Worm (Caenorhabditis elegans) whole organism, late embryonic: ENCODE results near the gene F16G10.9.

Experiments used
- C08G9.2 ChIP-seq: sonication (generic microtip); optimal IDR thresholded peaks from 2 replicates; lab custom pipeline; 2016; ENCODE audit warnings: mild to moderate bottlenecking, missing genetic modification characterization, moderate library complexity, missing compliant biosample characterization
- C38D4.7 ChIP-seq: fragments of 200-800 bp; sonication (Bioruptor generic); optimal IDR thresholded peaks from 2 replicates; lab custom pipeline; 2018; ENCODE audit warnings: mild to moderate bottlenecking, missing genetic modification characterization, moderate library complexity, missing compliant biosample characterization
- K02D7.2 ChIP-seq: sonication (generic microtip); optimal IDR thresholded peaks from 2 replicates; lab custom pipeline; 2017; ENCODE audit warnings: mild to moderate bottlenecking, missing genetic modification characterization, missing compliant biosample characterization
- K09A11.1 ChIP-seq: sonication (generic microtip); optimal IDR thresholded peaks from 2 replicates; lab custom pipeline; 2017; ENCODE audit warnings: antibody characterized with exemption, mild to moderate bottlenecking, missing genetic modification characterization, missing compliant biosample characterization; ENCODE audit not compliant: insufficient read depth
- ahr-1 ChIP-seq: sonication (generic microtip); optimal IDR thresholded peaks from 2 replicates; lab custom pipeline; 2016; ENCODE audit warnings: missing genetic modification characterization, missing compliant biosample characterization
- ama-1 ChIP-seq: fragments of 150-350 bp; optimal IDR thresholded peaks from 2 replicates; lab custom pipeline; 2014
- ceh-14 ChIP-seq: sonication (generic microtip); optimal IDR thresholded peaks from 2 replicates; lab custom pipeline; 2016; ENCODE audit warnings: missing genotype, missing genetic modification characterization, missing compliant biosample characterization
- ceh-22 ChIP-seq: sonication (generic microtip); optimal IDR thresholded peaks from 2 replicates; lab custom pipeline; 2017; ENCODE audit warnings: missing biosample characterization, missing genetic modification characterization
- ceh-31 ChIP-seq: sonication (generic microtip); optimal IDR thresholded peaks from 2 replicates; lab custom pipeline; 2016; ENCODE audit warnings: missing genetic modification characterization, missing compliant biosample characterization
- dmd-4 ChIP-seq: sonication (generic microtip); optimal IDR thresholded peaks from 2 replicates; lab custom pipeline; 2016; ENCODE audit warnings: borderline replicate concordance, missing genetic modification characterization, missing compliant biosample characterization
- dve-1 ChIP-seq: sonication (generic microtip); optimal IDR thresholded peaks from 2 replicates; lab custom pipeline; 2017; ENCODE audit warnings: antibody characterized with exemption, mild to moderate bottlenecking, missing genetic modification characterization, missing compliant biosample characterization
- elt-2 ChIP-seq: sonication (generic microtip); optimal IDR thresholded peaks from 2 replicates; lab custom pipeline; 2016; ENCODE audit warnings: missing genetic modification reagents, missing genetic modification characterization, missing compliant biosample characterization
- elt-4 ChIP-seq: sonication (generic microtip); optimal IDR thresholded peaks from 2 replicates; lab custom pipeline; 2016; ENCODE audit warnings: missing genetic modification characterization, missing compliant biosample characterization
- ets-4 ChIP-seq: sonication (generic microtip); optimal IDR thresholded peaks from 2 replicates; lab custom pipeline; 2016; ENCODE audit warnings: missing genetic modification characterization, missing compliant biosample characterization
- fax-1 ChIP-seq: sonication (generic microtip); optimal IDR thresholded peaks from 2 replicates; lab custom pipeline; 2016; ENCODE audit warnings: missing genotype, missing genetic modification characterization, missing compliant biosample characterization
- fkh-10 ChIP-seq: fragments of 150-350 bp; optimal IDR thresholded peaks from 2 replicates; lab custom pipeline; 2014; ENCODE audit warnings: missing biosample characterization, missing genetic modification reagents, missing genetic modification characterization
- fkh-6 ChIP-seq: sonication (generic microtip); optimal IDR thresholded peaks from 2 replicates; lab custom pipeline; 2016; ENCODE audit warnings: missing genetic modification characterization, missing compliant biosample characterization
- hlh-15 ChIP-seq: sonication (generic microtip); optimal IDR thresholded peaks from 2 replicates; lab custom pipeline; 2016; ENCODE audit warnings: missing genetic modification characterization, missing compliant biosample characterization
- hlh-6 ChIP-seq: sonication (generic microtip); optimal IDR thresholded peaks from 2 replicates; lab custom pipeline; 2016; ENCODE audit warnings: missing genotype, missing genetic modification characterization, missing compliant biosample characterization
- lin-11 ChIP-seq: fragments of 200-800 bp; sonication (Bioruptor generic); optimal IDR thresholded peaks from 2 replicates; lab custom pipeline; 2018; ENCODE audit warnings: mild to moderate bottlenecking, missing genetic modification characterization, missing compliant biosample characterization
- madf-2 ChIP-seq: sonication (generic microtip); optimal IDR thresholded peaks from 2 replicates; lab custom pipeline; 2017; ENCODE audit warnings: missing genetic modification characterization, missing compliant biosample characterization
- mec-3 ChIP-seq: sonication (generic microtip); optimal IDR thresholded peaks from 2 replicates; lab custom pipeline; 2016; ENCODE audit warnings: borderline replicate concordance, missing genetic modification characterization, missing compliant biosample characterization
- nhr-11 ChIP-seq: fragments of 150-350 bp; optimal IDR thresholded peaks from 2 replicates; lab custom pipeline; 2014; ENCODE audit warnings: missing biosample characterization, missing genetic modification characterization
- odd-2 ChIP-seq: sonication (generic microtip); optimal IDR thresholded peaks from 2 replicates; lab custom pipeline; 2017; ENCODE audit warnings: antibody characterized with exemption, mild to moderate bottlenecking, missing genetic modification characterization, missing compliant biosample characterization
- pag-3 ChIP-seq: sonication (generic microtip); optimal IDR thresholded peaks from 2 replicates; lab custom pipeline; 2016; ENCODE audit warnings: missing compliant biosample characterization, missing genetic modification characterization, borderline replicate concordance
- pha-2 ChIP-seq: sonication (generic microtip); optimal IDR thresholded peaks from 2 replicates; lab custom pipeline; 2017; ENCODE audit warnings: mild to moderate bottlenecking, missing genetic modification characterization, missing compliant biosample characterization
- pqm-1 ChIP-seq: sonication (generic microtip); optimal IDR thresholded peaks from 2 replicates; lab custom pipeline; 2016; ENCODE audit warnings: missing genetic modification characterization, missing compliant biosample characterization
- rnt-1 ChIP-seq: sonication (generic microtip); optimal IDR thresholded peaks from 2 replicates; lab custom pipeline; 2016; ENCODE audit warnings: missing genetic modification characterization, missing compliant biosample characterization
- sdc-2 ChIP-seq: sonication (generic microtip); optimal IDR thresholded peaks from 2 replicates; lab custom pipeline; 2016; ENCODE audit warnings: missing genotype, missing genetic modification characterization, missing compliant biosample characterization
- sox-2 ChIP-seq: fragments of 200-800 bp; sonication (Bioruptor generic); IDR thresholded peaks from 2 replicates; pipeline ENCODE4 v1.3.6; 2022; ENCODE audit warnings: missing genetic modification reagents, missing genetic modification characterization, missing compliant biosample characterization
- sox-4 ChIP-seq: sonication (generic microtip); optimal IDR thresholded peaks from 2 replicates; lab custom pipeline; 2017; ENCODE audit warnings: mild to moderate bottlenecking, missing genetic modification characterization, inconsistent platforms, missing compliant biosample characterization
- syd-9 ChIP-seq: sonication (generic microtip); optimal IDR thresholded peaks from 2 replicates; lab custom pipeline; 2016; ENCODE audit warnings: mild to moderate bottlenecking, missing genetic modification characterization, moderate library complexity, missing compliant biosample characterization
- tbx-2 ChIP-seq: sonication (generic microtip); optimal IDR thresholded peaks from 2 replicates; lab custom pipeline; 2016; ENCODE audit warnings: missing genetic modification characterization, missing compliant biosample characterization
- ttx-3 ChIP-seq: sonication (generic microtip); optimal IDR thresholded peaks from 2 replicates; lab custom pipeline; 2016; ENCODE audit warnings: missing genetic modification reagents, missing genetic modification characterization, missing compliant biosample characterization
- unc-86 ChIP-seq: sonication (generic microtip); optimal IDR thresholded peaks from 2 replicates; lab custom pipeline; 2016; ENCODE audit warnings: missing genetic modification characterization, missing compliant biosample characterization
- ztf-16 ChIP-seq: sonication (generic microtip); optimal IDR thresholded peaks from 2 replicates; lab custom pipeline; 2017; ENCODE audit warnings: missing genetic modification characterization, missing compliant biosample characterization

The F16G10.9 gene

ce11 chrII:2363673-2364072 lies 21.7 kb downstream of the F16G10.9 start, which contains the start of gene F43C11.11:
F43C11.11 (minus strand) TSS chrII:2363773.
- TF ChIP-seq C38D4.7: no peak
- TF ChIP-seq ztf-16 (tag; lab: Kevin White, UChicago): no peak
- no peak for TF ChIP-seq nhr-11 (tag; lab: Kevin White, UChicago)
- TF ChIP-seq sdc-2 (tag; lab: Kevin White, UChicago): no peak

ce11 chrII:2359965-2360364 lies 25.4 kb downstream of the F16G10.9 start, which contains the start of gene F43C11.16:
F43C11.16 (minus strand) TSS chrII:2360065.
- TF ChIP-seq hlh-6 (tag; lab: Kevin White, UChicago): no peak
- TF ChIP-seq K09A11.1 (tag; lab: Kevin White, UChicago): no peak
- TF ChIP-seq pag-3 (tag; lab: Kevin White, UChicago): no peak
- TF ChIP-seq ceh-14: no peak
- no peak for TF ChIP-seq odd-2
- TF ChIP-seq nhr-11 (tag; lab: Kevin White, UChicago): no peak
- no peak for TF ChIP-seq unc-86 (tag; lab: Kevin White, UChicago)
- TF ChIP-seq fax-1: no peak
- TF ChIP-seq pha-2 (tag; lab: Kevin White, UChicago): no peak
- no peak for TF ChIP-seq sox-2 (GFP tag; lab: Robert Waterston, UW)
- TF ChIP-seq elt-2: no peak
- no peak for TF ChIP-seq madf-2 (tag; lab: Kevin White, UChicago)
- TF ChIP-seq elt-4 (tag; lab: Kevin White, UChicago): no peak
- TF ChIP-seq rnt-1 (tag; lab: Kevin White, UChicago): no peak
- TF ChIP-seq ahr-1 (tag; lab: Kevin White, UChicago): no peak
- TF ChIP-seq K02D7.2 (tag; lab: Kevin White, UChicago): no peak
- no peak for TF ChIP-seq pqm-1 (tag; lab: Kevin White, UChicago)
- TF ChIP-seq sox-4 (tag; lab: Kevin White, UChicago): no peak
- TF ChIP-seq hlh-15 (tag; lab: Kevin White, UChicago): no peak
- no peak for TF ChIP-seq fkh-10 (GFP tag; lab: Kevin White, UChicago)

ce11 chrII:2356795-2357194 lies 28.6 kb downstream of the F16G10.9 start, which contains the start of gene F43C11.1:
F43C11.1 (plus strand) TSS chrII:2357095.
- TF ChIP-seq ttx-3 (no peak), C08G9.2 (tag; lab: Kevin White, UChicago) (no peak), syd-9 (no peak), hlh-15 (tag; lab: Kevin White, UChicago) (no peak), lin-11 (tag; lab: Kevin White, UChicago) (no peak), ztf-16 (tag; lab: Kevin White, UChicago) (no peak), sox-4 (tag; lab: Kevin White, UChicago) (no peak), sdc-2 (tag; lab: Kevin White, UChicago) (no peak), dmd-4 (tag; lab: Kevin White, UChicago) (no peak), mec-3 (tag; lab: Kevin White, UChicago) (no peak), ama-1 (lab: Kevin White, UChicago) (no peak), odd-2 (no peak), madf-2 (tag; lab: Kevin White, UChicago) (no peak), ceh-22 (tag; lab: Kevin White, UChicago) (no peak), dve-1 (tag; lab: Kevin White, UChicago) (no peak)

ce11 chrII:2354476-2354875 lies 30.9 kb downstream of the F16G10.9 start, which contains the start of gene F43C11.2:
F43C11.2 (plus strand) TSS chrII:2354776.
- TF ChIP-seq fkh-6 (tag; lab: Kevin White, UChicago) (no peak), tbx-2 (no peak), ceh-31 (tag; lab: Kevin White, UChicago) (no peak), ets-4 (no peak), pha-2 (tag; lab: Kevin White, UChicago) (no peak), sox-4 (tag; lab: Kevin White, UChicago) (no peak), K09A11.1 (tag; lab: Kevin White, UChicago) (no peak), fax-1 (no peak)
